Worm (Caenorhabditis elegans) whole organism, mixed stage, embryonic: ENCODE results near the gene sams-5.
"Not testable (repeated sequence)": the region's sequence is repeated elsewhere in the genome, so short reads cannot be mapped to it uniquely, and the experiment has no call there.

Source experiments
- M03D4.4 ChIP-seq: sonication (generic microtip); optimal IDR thresholded peaks from 2 replicates; lab custom pipeline; 2017; ENCODE audit warnings: mild to moderate bottlenecking, missing genetic modification characterization, missing compliant biosample characterization
- bed-3 ChIP-seq: fragments of 200-800 bp; sonication (Bioruptor generic); optimal IDR thresholded peaks from 3 replicates; lab custom pipeline; 2018; ENCODE audit warnings: mild to moderate bottlenecking, missing genetic modification characterization, moderate library complexity, missing compliant biosample characterization
- blmp-1 ChIP-seq: fragments of 150-350 bp; optimal IDR thresholded peaks from 2 replicates; lab custom pipeline; 2014; ENCODE audit warnings: missing biosample characterization, missing genetic modification characterization
- ceh-39 ChIP-seq: fragments of 150-350 bp; optimal IDR thresholded peaks from 2 replicates; lab custom pipeline; 2014; ENCODE audit warnings: missing biosample characterization, missing genetic modification characterization
- ceh-43 ChIP-seq: fragments of 200-800 bp; sonication (Bioruptor generic); optimal IDR thresholded peaks from 2 replicates; lab custom pipeline; 2018; ENCODE audit warnings: mild to moderate bottlenecking, missing genetic modification characterization, moderate library complexity, missing compliant biosample characterization
- ceh-83 ChIP-seq: fragments of 200-800 bp; sonication (Bioruptor generic); optimal IDR thresholded peaks from 2 replicates; lab custom pipeline; 2018; ENCODE audit warnings: mild to moderate bottlenecking, missing genetic modification characterization, missing compliant biosample characterization
- ces-1 ChIP-seq: fragments of 150-350 bp; optimal IDR thresholded peaks from 2 replicates; lab custom pipeline; 2014; ENCODE audit warnings: missing biosample characterization, missing genetic modification reagents, missing genetic modification characterization
- cnd-1 ChIP-seq: fragments of 200-800 bp; sonication (Bioruptor generic); optimal IDR thresholded peaks from 2 replicates; lab custom pipeline; 2018; ENCODE audit warnings: mild to moderate bottlenecking, missing genetic modification characterization, missing compliant biosample characterization
- drap-1 ChIP-seq: fragments of 200-800 bp; sonication (Bioruptor generic); optimal IDR thresholded peaks from 3 replicates; lab custom pipeline; 2018; ENCODE audit warnings: mild to moderate bottlenecking, missing genetic modification characterization, missing compliant biosample characterization
- elt-1 ChIP-seq: sonication (generic microtip); optimal IDR thresholded peaks from 2 replicates; lab custom pipeline; 2017; ENCODE audit warnings: missing genetic modification characterization, mild to moderate bottlenecking, missing compliant biosample characterization, antibody characterized with exemption, moderate library complexity, borderline replicate concordance; ENCODE audit not compliant: insufficient read depth
- elt-3 ChIP-seq: fragments of 150-350 bp; optimal IDR thresholded peaks from 2 replicates; lab custom pipeline; 2014; ENCODE audit warnings: missing biosample characterization, missing genetic modification characterization
- flh-1 ChIP-seq: fragments of 200-800 bp; sonication (Bioruptor generic); optimal IDR thresholded peaks from 2 replicates; lab custom pipeline; 2018; ENCODE audit warnings: mild to moderate bottlenecking, missing genetic modification characterization, moderate library complexity, missing compliant biosample characterization
- ham-2 ChIP-seq: fragments of 200-800 bp; sonication (Bioruptor generic); optimal IDR thresholded peaks from 2 replicates; lab custom pipeline; 2018; ENCODE audit warnings: mild to moderate bottlenecking, missing genetic modification characterization, missing compliant biosample characterization
- hlh-1 ChIP-seq: fragments of 150-350 bp; optimal IDR thresholded peaks from 2 replicates; lab custom pipeline; 2014; ENCODE audit warnings: missing biosample characterization, missing genetic modification reagents, missing genetic modification characterization
- lin-13 ChIP-seq: fragments of 150-350 bp; optimal IDR thresholded peaks from 2 replicates; lab custom pipeline; 2014; ENCODE audit warnings: missing biosample characterization, missing genetic modification characterization
- lsy-2 ChIP-seq: fragments of 150-350 bp; optimal IDR thresholded peaks from 2 replicates; lab custom pipeline; 2014; ENCODE audit warnings: missing biosample characterization, missing genetic modification characterization
- mab-5 ChIP-seq: fragments of 150-350 bp; optimal IDR thresholded peaks from 2 replicates; lab custom pipeline; 2014; ENCODE audit warnings: missing biosample characterization, missing genetic modification characterization
- mep-1 ChIP-seq: fragments of 150-350 bp; optimal IDR thresholded peaks from 2 replicates; lab custom pipeline; 2017; ENCODE audit warnings: missing biosample characterization, missing genetic modification reagents, missing genetic modification characterization, inconsistent platforms
- mls-2 ChIP-seq: sonication (generic microtip); optimal IDR thresholded peaks from 2 replicates; lab custom pipeline; 2016; ENCODE audit warnings: mild to moderate bottlenecking, missing genetic modification characterization, moderate library complexity, missing compliant biosample characterization
- nhr-12 ChIP-seq: fragments of 150-350 bp; optimal IDR thresholded peaks from 2 replicates; lab custom pipeline; 2014; ENCODE audit warnings: missing biosample characterization, missing genetic modification characterization
- nhr-2 ChIP-seq: fragments of 150-350 bp; optimal IDR thresholded peaks from 2 replicates; lab custom pipeline; 2014; ENCODE audit warnings: missing biosample characterization, missing genetic modification characterization
- nhr-237 ChIP-seq: fragments of 150-350 bp; optimal IDR thresholded peaks from 2 replicates; lab custom pipeline; 2014; ENCODE audit warnings: missing biosample characterization, missing genetic modification characterization
- nhr-28 ChIP-seq: fragments of 150-350 bp; optimal IDR thresholded peaks from 2 replicates; lab custom pipeline; 2014; ENCODE audit warnings: missing biosample characterization, missing genetic modification characterization
- nhr-76 ChIP-seq: sonication (generic microtip); optimal IDR thresholded peaks from 2 replicates; lab custom pipeline; 2017; ENCODE audit warnings: missing biosample characterization, missing genetic modification characterization
- pha-4 ChIP-seq: fragments of 150-350 bp; optimal IDR thresholded peaks from 2 replicates; lab custom pipeline; 2018; ENCODE audit warnings: missing biosample characterization, missing genetic modification reagents, missing genetic modification characterization
- sem-2 ChIP-seq: fragments of 200-800 bp; sonication (Bioruptor generic); optimal IDR thresholded peaks from 2 replicates; lab custom pipeline; 2018; ENCODE audit warnings: mild to moderate bottlenecking, missing genetic modification characterization, missing compliant biosample characterization
- snpc-4 ChIP-seq: fragments of 150-350 bp; optimal IDR thresholded peaks from 2 replicates; lab custom pipeline; 2014; ENCODE audit warnings: missing biosample characterization, missing genetic modification characterization
- unc-120 ChIP-seq: sonication (generic microtip); optimal IDR thresholded peaks from 2 replicates; lab custom pipeline; 2017; ENCODE audit warnings: missing genetic modification characterization, missing compliant biosample characterization; ENCODE audit not compliant: poor library complexity, severe bottlenecking
- unc-39 ChIP-seq: fragments of 150-350 bp; optimal IDR thresholded peaks from 2 replicates; lab custom pipeline; 2014; ENCODE audit warnings: missing biosample characterization, missing genetic modification characterization
- unc-62 ChIP-seq: fragments of 150-350 bp; optimal IDR thresholded peaks from 2 replicates; lab custom pipeline; 2014; ENCODE audit warnings: missing biosample characterization, missing genetic modification reagents, missing genetic modification characterization
- zip-8 ChIP-seq: fragments of 150-350 bp; optimal IDR thresholded peaks from 2 replicates; lab custom pipeline; 2014; ENCODE audit warnings: missing biosample characterization, missing genetic modification characterization
- ztf-11 ChIP-seq: fragments of 150-350 bp; optimal IDR thresholded peaks from 2 replicates; lab custom pipeline; 2014; ENCODE audit warnings: missing biosample characterization, missing genetic modification characterization

Gene sams-5

DNA sequence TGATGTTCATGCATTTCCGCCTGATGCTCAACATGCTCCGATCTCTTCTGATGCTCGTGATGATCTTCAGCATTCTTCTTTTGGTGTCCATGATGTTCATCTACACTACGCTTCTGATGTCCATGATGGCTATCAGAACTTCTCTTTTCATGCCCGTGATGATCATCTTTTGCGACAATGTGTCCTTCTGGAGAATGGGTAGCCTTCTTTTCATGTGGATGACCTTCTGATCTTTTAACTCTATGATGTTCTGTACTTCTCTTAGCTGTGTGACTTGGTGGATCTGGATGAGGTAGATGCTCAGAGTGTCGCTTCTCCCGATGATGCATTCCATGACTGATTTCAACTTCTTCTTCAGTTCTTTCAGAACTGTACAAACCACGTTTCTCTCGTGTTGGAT, 20.4 kb downstream of the sams-5 start:
- TF ChIP-seq nhr-12 (tag; lab: Kevin White, UChicago) = no peak
- TF ChIP-seq cnd-1 (tag; lab: Kevin White, UChicago) = no peak
- no peak for TF ChIP-seq nhr-237 (tag; lab: Kevin White, UChicago)
- TF ChIP-seq ceh-43 (GFP tag; lab: Kevin White, UChicago) = no peak
- no peak for TF ChIP-seq snpc-4 (tag; lab: Kevin White, UChicago)
- TF ChIP-seq elt-1 (tag; lab: Kevin White, UChicago) = no peak
- TF ChIP-seq mls-2 = no peak
- no peak for TF ChIP-seq elt-3 (tag; lab: Kevin White, UChicago)
- no peak for TF ChIP-seq bed-3 (GFP tag; lab: Kevin White, UChicago)
- no peak for TF ChIP-seq nhr-76

DNA sequence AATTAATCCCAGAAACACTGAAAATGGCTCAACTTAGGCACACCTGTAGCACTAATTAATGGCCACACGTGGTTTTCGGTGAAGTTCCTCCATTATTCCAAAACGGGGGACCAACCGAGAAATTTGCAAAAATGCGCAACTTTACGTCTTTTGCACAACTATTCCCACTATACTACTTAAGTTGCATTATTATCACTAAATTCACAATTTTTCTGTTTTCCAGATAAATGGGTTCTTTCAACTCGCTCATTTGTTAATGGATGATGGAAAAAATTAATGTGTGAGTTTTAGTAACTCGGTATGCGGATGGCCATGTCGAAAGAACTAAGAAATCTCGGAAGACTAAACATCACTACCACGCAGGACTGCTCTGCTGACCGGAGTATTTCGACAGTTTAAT, 24.7 kb downstream of the sams-5 start, which contains the start of gene T13A10.64:
Gene T13A10.64 (plus strand): TSS at position 301 of the 400 bp plus-strand sequence.
- no peak for TF ChIP-seq elt-1 (tag; lab: Kevin White, UChicago)
- no peak for TF ChIP-seq drap-1
- no peak for TF ChIP-seq hlh-1 (tag; lab: Kevin White, UChicago)
- TF ChIP-seq nhr-12 (tag; lab: Kevin White, UChicago) = no peak
- TF ChIP-seq flh-1 = no peak
- no peak for TF ChIP-seq ztf-11
- TF ChIP-seq ceh-39 (tag; lab: Kevin White, UChicago) = no peak
- no peak for TF ChIP-seq unc-62 (GFP tag; lab: Kevin White, UChicago)
- no peak for TF ChIP-seq mab-5 (tag; lab: Kevin White, UChicago)
- TF ChIP-seq zip-8 (tag; lab: Kevin White, UChicago) = no peak
- no peak for TF ChIP-seq ceh-83 (GFP tag; lab: Kevin White, UChicago)
- TF ChIP-seq ces-1 (GFP tag; lab: Kevin White, UChicago) = no peak
- no peak for TF ChIP-seq bed-3 (GFP tag; lab: Kevin White, UChicago)
- no peak for TF ChIP-seq lsy-2
- no peak for TF ChIP-seq M03D4.4
- TF ChIP-seq nhr-2 (tag; lab: Kevin White, UChicago) = no peak

DNA sequence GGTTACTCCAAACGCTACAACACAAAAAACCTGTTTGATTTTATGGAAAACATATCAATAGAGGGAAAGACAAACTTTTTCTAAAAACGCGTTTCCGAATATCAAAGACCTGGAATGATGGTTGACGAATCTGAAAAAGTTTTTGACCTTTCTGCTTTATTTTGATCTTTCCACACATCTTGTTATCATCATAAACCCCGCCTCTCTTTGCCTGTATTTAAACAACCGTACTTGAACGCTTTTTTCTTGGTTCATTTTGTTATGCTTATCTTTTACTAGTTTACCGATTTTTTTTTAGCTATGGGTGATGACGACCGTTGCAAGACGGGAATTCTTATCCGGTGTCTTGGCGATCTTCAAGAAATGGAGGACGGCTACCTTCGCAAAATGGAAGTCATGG, 26.3 kb downstream of the sams-5 start, which contains the start of gene T13A10.2:
Gene T13A10.2 (plus strand): TSS at position 301 of the 400 bp plus-strand sequence.
- TF ChIP-seq unc-120; unc-39; unc-62 (GFP tag; lab: Kevin White, UChicago): not testable (repeated sequence)

DNA sequence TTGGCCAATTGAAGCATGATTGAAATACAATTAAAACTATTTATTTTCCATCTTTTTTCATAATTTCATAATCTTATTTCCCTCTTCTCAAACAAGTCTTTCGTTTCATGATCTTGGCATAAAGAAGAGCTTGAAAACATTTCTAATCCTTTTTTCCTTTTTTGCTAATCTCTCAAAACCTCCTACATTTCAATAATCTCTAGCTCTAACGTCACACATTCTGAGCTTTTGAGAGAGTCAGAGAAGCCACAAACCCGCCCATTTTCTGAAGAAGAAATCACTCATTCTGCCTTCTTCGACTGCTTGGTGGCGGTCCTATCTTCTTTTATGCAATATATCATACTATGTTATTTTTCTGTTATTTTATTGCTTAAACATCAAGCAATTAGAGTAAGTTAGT, 29.7 kb downstream of the sams-5 start, which contains the start of gene F58F9.1:
Gene F58F9.1 (plus strand): TSS at position 251 of the 400 bp plus-strand sequence.
- TF ChIP-seq bed-3 (GFP tag; lab: Kevin White, UChicago) (no peak), ces-1 (GFP tag; lab: Kevin White, UChicago) (peak; percentile 24)

DNA sequence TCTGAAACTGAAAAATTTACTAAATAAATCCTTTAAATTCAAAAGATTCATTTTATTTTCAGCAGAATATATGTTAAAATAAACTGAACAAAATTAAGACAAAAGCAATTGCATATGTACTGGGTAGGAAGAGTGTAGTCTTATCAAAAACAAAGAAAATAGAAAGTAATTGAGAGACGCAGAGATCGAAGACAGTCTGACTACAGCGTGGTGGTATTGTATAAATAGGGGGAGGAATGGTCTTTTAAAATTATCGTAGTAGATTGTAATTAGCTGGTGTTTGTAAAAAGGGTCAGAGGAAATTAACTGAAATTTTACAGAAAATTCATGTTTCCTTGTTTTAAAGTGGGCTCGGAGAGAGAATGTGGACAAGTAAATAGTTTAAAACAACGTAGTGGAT, 30.8 kb downstream of the sams-5 start, which contains the start of gene acox-3:
Gene acox-3 (minus strand): TSS at position 7 of the 400 bp plus-strand sequence.
- TF ChIP-seq hlh-1 (tag; lab: Kevin White, UChicago) = no peak
- TF ChIP-seq zip-8 (tag; lab: Kevin White, UChicago) = no peak
- TF ChIP-seq bed-3 (GFP tag; lab: Kevin White, UChicago) = no peak
- TF ChIP-seq nhr-76 = no peak
- TF ChIP-seq lin-13 (tag; lab: Kevin White, UChicago) = no peak
- TF ChIP-seq unc-120 = no peak
- no peak for TF ChIP-seq cnd-1 (tag; lab: Kevin White, UChicago)
- no peak for TF ChIP-seq lsy-2
- TF ChIP-seq nhr-28 (tag; lab: Kevin White, UChicago) = no peak
- no peak for TF ChIP-seq pha-4 (tag; lab: Kevin White, UChicago)
- no peak for TF ChIP-seq nhr-237 (tag; lab: Kevin White, UChicago)
- TF ChIP-seq elt-1 (tag; lab: Kevin White, UChicago) = no peak
- no peak for TF ChIP-seq flh-1
- no peak for TF ChIP-seq drap-1
- no peak for TF ChIP-seq M03D4.4
- TF ChIP-seq ham-2 (GFP tag; lab: Kevin White, UChicago) = no peak
- TF ChIP-seq, all 35 proteins: peak for 0

DNA sequence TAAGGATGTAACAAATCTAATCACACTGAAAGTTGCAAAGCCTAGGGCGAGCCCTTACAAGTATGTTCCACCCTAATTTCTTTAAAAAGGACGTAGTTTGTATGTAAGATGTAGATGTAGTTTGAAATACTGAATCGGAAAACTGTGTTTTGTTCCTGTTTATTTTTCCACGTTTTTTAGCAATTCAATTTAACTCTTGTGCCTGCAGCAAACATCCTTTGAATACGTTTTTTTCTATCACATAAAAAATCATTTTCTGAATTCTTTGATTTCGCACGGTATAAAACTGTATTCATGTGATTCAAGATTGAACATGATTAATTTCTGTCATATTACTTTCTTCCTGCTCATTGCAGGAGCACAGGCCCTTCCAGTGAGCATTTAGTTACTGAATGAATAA, 39.3 kb downstream of the sams-5 start, which contains the start of gene F58F9.9:
Gene F58F9.9 (plus strand): TSS at position 301 of the 400 bp plus-strand sequence.
- TF ChIP-seq mep-1 (tag; lab: Kevin White, UChicago) (no peak), nhr-2 (tag; lab: Kevin White, UChicago) (no peak), pha-4 (tag; lab: Kevin White, UChicago) (no peak), blmp-1 (tag; lab: Kevin White, UChicago) (no peak), nhr-28 (tag; lab: Kevin White, UChicago) (no peak), elt-1 (tag; lab: Kevin White, UChicago) (no peak), cnd-1 (tag; lab: Kevin White, UChicago) (no peak), bed-3 (GFP tag; lab: Kevin White, UChicago) (no peak), sem-2 (GFP tag; lab: Kevin White, UChicago) (no peak), mab-5 (tag; lab: Kevin White, UChicago) (no peak), ham-2 (GFP tag; lab: Kevin White, UChicago) (no peak)
